Worm (Caenorhabditis elegans) whole organism, L3 larva: Measurements from ENCODE around the gene K01D12.1.

ENCODE experiments used
- R02D3.7 ChIP-seq: fragments of 150-350 bp; optimal IDR thresholded peaks from 2 replicates; lab custom pipeline; 2014; ENCODE audit warnings: missing biosample characterization, missing genetic modification characterization
- aly-2 ChIP-seq: fragments of 150-350 bp; optimal IDR thresholded peaks from 2 replicates; lab custom pipeline; 2014; ENCODE audit warnings: missing biosample characterization, missing genetic modification characterization
- ama-1 ChIP-seq: fragments of 150-350 bp; optimal IDR thresholded peaks from 2 replicates; lab custom pipeline; 2018
- ceh-16 ChIP-seq: sonication (generic microtip); optimal IDR thresholded peaks from 2 replicates; lab custom pipeline; 2017; ENCODE audit warnings: missing biosample characterization, missing genetic modification characterization
- ceh-28 ChIP-seq: fragments of 150-350 bp; optimal IDR thresholded peaks from 2 replicates; lab custom pipeline; 2014; ENCODE audit warnings: missing biosample characterization, missing genetic modification reagents, missing genetic modification characterization
- ceh-82 ChIP-seq: fragments of 150-350 bp; optimal IDR thresholded peaks from 2 replicates; lab custom pipeline; 2014; ENCODE audit warnings: missing biosample characterization, missing genetic modification characterization
- ceh-9 ChIP-seq: sonication (generic microtip); optimal IDR thresholded peaks from 2 replicates; lab custom pipeline; 2018; ENCODE audit warnings: missing biosample characterization, missing genetic modification characterization
- egl-27 ChIP-seq: sonication (generic microtip); optimal IDR thresholded peaks from 4 replicates; lab custom pipeline; 2017; ENCODE audit warnings: missing biosample characterization, missing genetic modification reagents, missing genetic modification characterization
- elt-1 ChIP-seq: fragments of 150-350 bp; optimal IDR thresholded peaks from 2 replicates; lab custom pipeline; 2014; ENCODE audit warnings: missing biosample characterization, missing genetic modification characterization
- elt-3 ChIP-seq, 3 experiments: fragments of 150-350 bp in 1 of 3; sonication (generic microtip) in 2 of 3; optimal IDR thresholded peaks; 2 replicates in 2 of 3; 4 replicates in 1 of 3; lab custom pipeline; 2014 to 2017; ENCODE audit warnings: missing biosample characterization in 3 of 3, missing genetic modification characterization in 3 of 3
- eor-1 ChIP-seq, 2 experiments: fragments of 150-350 bp; optimal IDR thresholded peaks; 2 replicates each; lab custom pipeline; 2014 to 2018; ENCODE audit warnings: missing biosample characterization in 2 of 2, missing genetic modification characterization in 2 of 2
- fkh-10 ChIP-seq: sonication (generic microtip); optimal IDR thresholded peaks from 2 replicates; lab custom pipeline; 2017; ENCODE audit warnings: missing biosample characterization, missing genetic modification reagents, missing genetic modification characterization
- fkh-2 ChIP-seq: fragments of 150-350 bp; optimal IDR thresholded peaks from 2 replicates; lab custom pipeline; 2014; ENCODE audit warnings: missing biosample characterization, missing genetic modification reagents, missing genetic modification characterization
- fos-1 ChIP-seq: fragments of 150-350 bp; optimal IDR thresholded peaks from 2 replicates; lab custom pipeline; 2014; ENCODE audit warnings: missing biosample characterization, missing genetic modification characterization
- lin-15B ChIP-seq: fragments of 150-350 bp; optimal IDR thresholded peaks from 2 replicates; lab custom pipeline; 2014; ENCODE audit warnings: missing biosample characterization, missing genetic modification characterization
- lin-39 ChIP-seq: fragments of 150-350 bp; optimal IDR thresholded peaks from 2 replicates; lab custom pipeline; 2018; ENCODE audit warnings: missing biosample characterization, missing genetic modification reagents, missing genetic modification characterization
- lsy-12 ChIP-seq: sonication (generic microtip); optimal IDR thresholded peaks from 2 replicates; lab custom pipeline; 2016; ENCODE audit warnings: mild to moderate bottlenecking, missing genetic modification characterization, missing compliant biosample characterization
- mml-1 ChIP-seq: fragments of 150-350 bp; sonication (generic microtip); optimal IDR thresholded peaks from 3 replicates; lab custom pipeline; 2014; ENCODE audit warnings: missing biosample characterization, missing genetic modification characterization
- nfya-1 ChIP-seq: sonication (generic microtip); optimal IDR thresholded peaks from 2 replicates; lab custom pipeline; 2017; ENCODE audit warnings: missing genetic modification characterization, mild to moderate bottlenecking, missing compliant biosample characterization, antibody characterized with exemption, moderate library complexity; ENCODE audit not compliant: insufficient read depth
- nhr-11 ChIP-seq: fragments of 150-350 bp; optimal IDR thresholded peaks from 2 replicates; lab custom pipeline; 2014; ENCODE audit warnings: missing biosample characterization, missing genetic modification characterization
- nhr-23 ChIP-seq: fragments of 150-350 bp; optimal IDR thresholded peaks from 2 replicates; lab custom pipeline; 2014; ENCODE audit warnings: missing biosample characterization, missing genetic modification reagents, missing genetic modification characterization
- nhr-237 ChIP-seq: fragments of 150-350 bp; optimal IDR thresholded peaks from 2 replicates; lab custom pipeline; 2014; ENCODE audit warnings: missing biosample characterization, missing genetic modification characterization
- nhr-25 ChIP-seq: sonication (generic microtip); optimal IDR thresholded peaks from 2 replicates; lab custom pipeline; 2017; ENCODE audit warnings: missing biosample characterization, missing genetic modification characterization
- nhr-28 ChIP-seq: fragments of 150-350 bp; optimal IDR thresholded peaks from 2 replicates; lab custom pipeline; 2014; ENCODE audit warnings: missing biosample characterization, missing genetic modification characterization
- nhr-43 ChIP-seq: sonication (generic microtip); optimal IDR thresholded peaks from 2 replicates; lab custom pipeline; 2016; ENCODE audit warnings: mild to moderate bottlenecking, missing genetic modification characterization, missing compliant biosample characterization; ENCODE audit not compliant: poor library complexity, severe bottlenecking
- nhr-67 ChIP-seq: fragments of 150-350 bp; optimal IDR thresholded peaks from 2 replicates; lab custom pipeline; 2014; ENCODE audit warnings: missing biosample characterization, missing genetic modification characterization
- nhr-76 ChIP-seq: fragments of 150-350 bp; sonication (generic microtip); optimal IDR thresholded peaks from 5 replicates; lab custom pipeline; 2014; ENCODE audit warnings: missing biosample characterization, missing genetic modification characterization
- nhr-77 ChIP-seq: fragments of 150-350 bp; optimal IDR thresholded peaks from 2 replicates; lab custom pipeline; 2014; ENCODE audit warnings: missing biosample characterization, missing genetic modification characterization
- pqm-1 ChIP-seq: fragments of 150-350 bp; optimal IDR thresholded peaks from 2 replicates; lab custom pipeline; 2017; ENCODE audit warnings: missing biosample characterization, missing genetic modification characterization, inconsistent platforms
- sea-2 ChIP-seq: fragments of 150-350 bp; sonication (generic microtip); optimal IDR thresholded peaks from 4 replicates; lab custom pipeline; 2014; ENCODE audit warnings: missing biosample characterization, missing genetic modification reagents, missing genetic modification characterization
- skn-1 ChIP-seq: fragments of 150-350 bp; optimal IDR thresholded peaks from 2 replicates; lab custom pipeline; 2014; ENCODE audit warnings: missing biosample characterization, missing genetic modification characterization
- tbx-2 ChIP-seq: sonication (generic microtip); optimal IDR thresholded peaks from 2 replicates; lab custom pipeline; 2016; ENCODE audit warnings: mild to moderate bottlenecking, missing genetic modification characterization, missing compliant biosample characterization
- zag-1 ChIP-seq: fragments of 150-350 bp; optimal IDR thresholded peaks from 2 replicates; lab custom pipeline; 2014; ENCODE audit warnings: missing biosample characterization, missing genetic modification characterization
- ztf-11 ChIP-seq: fragments of 150-350 bp; optimal IDR thresholded peaks from 2 replicates; lab custom pipeline; 2014; ENCODE audit warnings: missing biosample characterization, missing genetic modification characterization

Gene K01D12.1

DNA sequence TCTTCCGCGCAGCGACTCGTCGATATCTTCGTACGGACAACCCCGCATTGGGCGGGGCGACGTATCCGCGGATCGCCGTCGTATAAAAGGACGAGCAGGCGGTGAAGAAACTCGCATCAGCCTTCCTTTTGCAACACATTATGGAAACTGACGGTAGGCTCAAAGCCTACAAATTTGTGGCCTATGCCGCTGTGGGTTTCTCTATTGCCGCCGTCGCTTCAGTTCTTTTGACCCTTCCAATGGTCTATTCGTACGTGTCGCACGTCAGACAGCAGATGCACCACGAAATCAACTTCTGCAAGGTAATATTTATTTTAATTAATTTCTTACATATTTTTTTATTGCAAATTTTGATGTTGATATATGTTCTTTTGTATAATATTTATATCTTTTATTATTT lies 24.5 kb upstream of the K01D12.1 start:
- TF ChIP-seq eor-1 (tag; optimal IDR thresholded peaks at IDR 0.05; lab: Kevin White, UChicago) = no peak
- TF ChIP-seq ama-1 (lab: Kevin White, UChicago) = peak; percentile 51

- TF ChIP-seq ama-1 (lab: Kevin White, UChicago) (no peak), nhr-43 (tag; lab: Kevin White, UChicago) (peak; percentile 25)
Measured at ce11 chrV:12353505-12353904, 23.9 kb upstream of the K01D12.1 start.

DNA sequence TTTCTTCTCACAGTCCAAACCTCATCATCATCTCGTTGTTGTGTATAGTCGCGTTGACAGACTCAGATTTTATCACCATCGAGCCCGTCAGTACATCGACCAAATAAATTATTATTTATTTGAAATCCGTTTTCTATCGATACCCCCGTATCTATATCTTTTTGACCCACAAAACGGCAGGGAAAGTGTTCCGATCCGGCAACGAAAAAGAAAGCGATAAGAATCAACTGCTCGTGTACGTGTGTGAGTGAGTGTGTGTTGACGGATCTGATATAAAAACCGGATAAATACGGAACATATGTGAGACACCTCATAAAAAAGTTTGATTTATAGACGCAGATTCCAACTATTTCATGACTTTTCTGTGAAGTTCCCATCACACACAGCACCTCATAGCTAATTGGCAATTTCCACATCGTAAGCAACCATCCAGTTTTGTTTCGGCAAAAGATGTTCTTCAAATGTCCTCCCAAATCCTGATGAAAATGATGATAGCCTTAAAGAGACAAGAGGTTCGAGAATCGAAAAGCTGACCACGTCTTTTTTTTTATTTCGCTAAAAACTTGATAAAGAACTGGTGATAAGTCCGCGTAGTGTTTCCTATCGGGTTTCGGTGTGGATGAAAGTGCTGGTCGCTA lies 23.0 kb upstream of the K01D12.1 start:
- TF ChIP-seq nhr-11 = no peak
- peak in 1 of 3 experiments; percentile 35 for TF ChIP-seq elt-3 (tag; optimal IDR thresholded peaks at IDR 0.05; lab: Kevin White, UChicago)
- TF ChIP-seq ztf-11 (tag; lab: Kevin White, UChicago) = no peak
- peak; percentile 62 for TF ChIP-seq aly-2 (tag; lab: Kevin White, UChicago)
- TF ChIP-seq nhr-23 (tag; lab: Kevin White, UChicago) = peak; percentile 45
- peak; percentile 1 for TF ChIP-seq nhr-28 (tag; lab: Kevin White, UChicago)
- no peak for TF ChIP-seq ceh-82 (tag; lab: Kevin White, UChicago)
- TF ChIP-seq elt-1 = peak; percentile 44
- TF ChIP-seq ceh-28 (tag; lab: Kevin White, UChicago) = no peak
- no peak for TF ChIP-seq mml-1 (tag; lab: Kevin White, UChicago)
- TF ChIP-seq tbx-2 (tag; lab: Kevin White, UChicago) = peak; percentile 11
- TF ChIP-seq fkh-10 (GFP tag; lab: Kevin White, UChicago) = no peak
- no peak for TF ChIP-seq zag-1 (tag; lab: Kevin White, UChicago)
- no peak for TF ChIP-seq fos-1 (tag; lab: Kevin White, UChicago)
- TF ChIP-seq lsy-12 (tag; lab: Kevin White, UChicago) = peak; percentile 34
- peak; percentile 43 for TF ChIP-seq nhr-25 (tag; lab: Kevin White, UChicago)
- TF ChIP-seq R02D3.7 (tag; lab: Kevin White, UChicago) = no peak
- peak; percentile 76 for TF ChIP-seq ama-1 (lab: Kevin White, UChicago)
- peak; percentile 91 for TF ChIP-seq nhr-43 (tag; lab: Kevin White, UChicago)
- no peak for TF ChIP-seq fkh-2 (tag; lab: Kevin White, UChicago)
- no peak for TF ChIP-seq nhr-77
- no peak for TF ChIP-seq pqm-1 (tag; lab: Kevin White, UChicago)
- no peak for TF ChIP-seq lin-39 (tag; lab: Kevin White, UChicago)
- TF ChIP-seq ceh-16 (tag; lab: Kevin White, UChicago) = no peak
- no peak for TF ChIP-seq nfya-1 (tag; lab: Kevin White, UChicago)

- no peak for TF ChIP-seq nhr-11
- TF ChIP-seq nhr-25 (tag; lab: Kevin White, UChicago) = no peak
- TF ChIP-seq nfya-1 (tag; lab: Kevin White, UChicago) = no peak
- TF ChIP-seq skn-1 (tag; lab: Kevin White, UChicago) = no peak
- no peak for TF ChIP-seq ztf-11 (tag; lab: Kevin White, UChicago)
- no peak for TF ChIP-seq ceh-9 (tag; lab: Kevin White, UChicago)
- no peak for TF ChIP-seq lin-15B (tag; lab: Kevin White, UChicago)
- TF ChIP-seq R02D3.7 (tag; lab: Kevin White, UChicago) = no peak
- no peak for TF ChIP-seq sea-2 (GFP tag; lab: Kevin White, UChicago)
- no peak for TF ChIP-seq nhr-67 (tag; lab: Kevin White, UChicago)
- no peak for TF ChIP-seq pqm-1 (tag; lab: Kevin White, UChicago)
- no peak for TF ChIP-seq ama-1 (lab: Kevin White, UChicago)
- no peak for TF ChIP-seq nhr-76
- TF ChIP-seq egl-27 (tag; lab: Kevin White, UChicago) = no peak
- TF ChIP-seq nhr-237 (tag; lab: Kevin White, UChicago) = no peak
- TF ChIP-seq lin-39 (tag; lab: Kevin White, UChicago) = no peak
Measured at ce11 chrV:12357632-12358031, 19.7 kb upstream of the K01D12.1 start.
